Fruit fly (Drosophila melanogaster) whole organism, embryonic: ENCODE measurements around the gene CG33331.

Source experiments
- Abd-B ChIP-seq: fragments of 200-800 bp; sonication (Bioruptor generic); optimal IDR thresholded peaks from 2 replicates; lab custom pipeline; 2018; ENCODE audit warnings: missing biosample characterization, mild to moderate bottlenecking, missing genetic modification characterization, moderate library complexity
- CG10321 ChIP-seq: fragments of 200-800 bp; sonication (Bioruptor generic); IDR thresholded peaks from 2 replicates; pipeline ENCODE4 v1.3.6; 2022; ENCODE audit warnings: missing biosample characterization, missing genetic modification characterization
- CG10959 ChIP-seq: fragments of 200-800 bp; sonication (Bioruptor generic); IDR thresholded peaks from 2 replicates; pipeline ENCODE4 v1.3.6; 2022; ENCODE audit warnings: missing biosample characterization, missing genetic modification characterization
- CG16779 ChIP-seq: fragments of 200-800 bp; sonication (Bioruptor generic); IDR thresholded peaks from 2 replicates; pipeline ENCODE4 v1.3.6; 2022; ENCODE audit warnings: missing biosample characterization, missing genetic modification characterization
- CG17359 ChIP-seq: fragments of 200-800 bp; sonication (Bioruptor generic); optimal IDR thresholded peaks from 3 replicates; lab custom pipeline; 2018; ENCODE audit warnings: missing biosample characterization, mild to moderate bottlenecking, missing genetic modification characterization, moderate library complexity
- CG17385 ChIP-seq: fragments of 200-800 bp; sonication (Bioruptor generic); optimal IDR thresholded peaks from 3 replicates; lab custom pipeline; 2018; ENCODE audit warnings: missing biosample characterization, mild to moderate bottlenecking, missing genetic modification characterization
- CG1832 ChIP-seq: fragments of 200-800 bp; sonication (Bioruptor generic); optimal IDR thresholded peaks from 2 replicates; lab custom pipeline; 2017; ENCODE audit warnings: missing biosample characterization, mild to moderate bottlenecking, missing genetic modification characterization, inconsistent platforms
- CG18619 ChIP-seq: fragments of 200-800 bp; sonication (Bioruptor generic); optimal IDR thresholded peaks from 3 replicates; lab custom pipeline; 2017; ENCODE audit warnings: missing biosample characterization, mild to moderate bottlenecking, missing genetic modification characterization
- CG31224 ChIP-seq: fragments of 200-800 bp; sonication (Bioruptor generic); IDR thresholded peaks from 2 replicates; pipeline ENCODE4 v1.3.6; 2022; ENCODE audit warnings: missing biosample characterization, missing genetic modification characterization
- CG31365 ChIP-seq: fragments of 200-800 bp; sonication (Bioruptor generic); optimal IDR thresholded peaks from 2 replicates; lab custom pipeline; 2018; ENCODE audit warnings: missing biosample characterization, mild to moderate bottlenecking, missing genetic modification characterization
- CG3163 ChIP-seq: fragments of 200-800 bp; sonication (Bioruptor generic); optimal IDR thresholded peaks from 3 replicates; lab custom pipeline; 2016; ENCODE audit warnings: missing biosample characterization, missing genetic modification characterization
- CG4707 ChIP-seq: fragments of 200-800 bp; sonication (Bioruptor generic); optimal IDR thresholded peaks from 2 replicates; lab custom pipeline; 2018; ENCODE audit warnings: missing biosample characterization, mild to moderate bottlenecking, missing genetic modification characterization, moderate library complexity
- CG7786 ChIP-seq: fragments of 200-800 bp; sonication (Bioruptor generic); optimal IDR thresholded peaks from 2 replicates; lab custom pipeline; 2016; ENCODE audit warnings: missing biosample characterization, missing genetic modification characterization
- CG7987 ChIP-seq: fragments of 200-800 bp; sonication (Bioruptor generic); optimal IDR thresholded peaks from 2 replicates; lab custom pipeline; 2018; ENCODE audit warnings: missing biosample characterization, mild to moderate bottlenecking, missing genetic modification characterization, moderate library complexity
- CG8089 ChIP-seq: fragments of 200-800 bp; sonication (Bioruptor generic); optimal IDR thresholded peaks from 3 replicates; lab custom pipeline; 2016; ENCODE audit warnings: missing biosample characterization, missing genetic modification characterization
- CG8290 ChIP-seq, 3 experiments: fragments of 200-800 bp; sonication (Bioruptor generic); optimal IDR thresholded peaks; 2 replicates each; lab custom pipeline; 2016 to 2019; ENCODE audit warnings: missing biosample characterization in 3 of 3, missing genetic modification characterization in 3 of 3, mild to moderate bottlenecking in 2 of 3, moderate library complexity in 1 of 3
- CG8924 ChIP-seq: fragments of 200-800 bp; optimal IDR thresholded peaks from 3 replicates; lab custom pipeline; 2019; ENCODE audit warnings: missing biosample characterization, mild to moderate bottlenecking, missing genetic modification characterization, moderate library complexity
- CG8944 ChIP-seq: fragments of 200-800 bp; sonication (Bioruptor generic); optimal IDR thresholded peaks from 3 replicates; lab custom pipeline; 2016; ENCODE audit warnings: missing biosample characterization, missing genetic modification characterization
- CG9932 ChIP-seq: fragments of 200-800 bp; sonication (Bioruptor generic); IDR thresholded peaks from 2 replicates; pipeline ENCODE4 v1.3.6; 2022; ENCODE audit warnings: missing biosample characterization, missing genetic modification characterization
- Fer1 ChIP-seq: fragments of 200-800 bp; sonication (Bioruptor generic); optimal IDR thresholded peaks from 2 replicates; lab custom pipeline; 2017; ENCODE audit warnings: missing biosample characterization, mild to moderate bottlenecking, missing genetic modification characterization
- HHEX ChIP-seq: fragments of 200-800 bp; sonication (Bioruptor generic); optimal IDR thresholded peaks from 3 replicates; lab custom pipeline; 2017; ENCODE audit warnings: missing biosample characterization, mild to moderate bottlenecking, missing genetic modification characterization, missing genetic modification reagents
- HLH4C ChIP-seq: fragments of 200-800 bp; sonication (Bioruptor generic); IDR thresholded peaks from 3 replicates; pipeline ENCODE4 v1.3.6; 2022; ENCODE audit warnings: missing biosample characterization, missing genetic modification characterization; ENCODE audit not compliant: partially characterized antibody
- Mad ChIP-seq: fragments of 200-800 bp; sonication (Bioruptor generic); optimal IDR thresholded peaks from 2 replicates; lab custom pipeline; 2016; ENCODE audit warnings: missing biosample characterization, missing genetic modification characterization
- Opbp ChIP-seq: fragments of 200-800 bp; sonication (Bioruptor generic); IDR thresholded peaks from 3 replicates; pipeline ENCODE4 v1.3.6; 2022; ENCODE audit warnings: missing biosample characterization, missing genetic modification characterization; ENCODE audit not compliant: partially characterized antibody
- Poxn ChIP-seq: fragments of 200-800 bp; sonication (Bioruptor generic); IDR thresholded peaks from 2 replicates; pipeline ENCODE4 v1.3.6; 2022; ENCODE audit warnings: missing biosample characterization, missing genetic modification characterization
- Side ChIP-seq: fragments of 200-800 bp; sonication (Bioruptor generic); optimal IDR thresholded peaks from 2 replicates; lab custom pipeline; 2016; ENCODE audit warnings: missing biosample characterization, missing genetic modification characterization
- Sox102F ChIP-seq: fragments of 200-800 bp; sonication (Bioruptor generic); optimal IDR thresholded peaks from 2 replicates; lab custom pipeline; 2018; ENCODE audit warnings: missing biosample characterization, mild to moderate bottlenecking, missing genetic modification characterization, moderate library complexity
- Trl ChIP-seq, 3 experiments: fragments of >200 bp in 2 of 3; fragments of 200-800 bp in 1 of 3; sonication (Bioruptor generic) in 1 of 3; optimal IDR thresholded peaks; 2 replicates in 1 of 3; 3 replicates in 2 of 3; lab custom pipeline; 2016 to 2017; ENCODE audit warnings: missing biosample characterization in 1 of 3, missing genetic modification characterization in 1 of 3
- cato ChIP-seq: fragments of 200-800 bp; sonication (Bioruptor generic); optimal IDR thresholded peaks from 2 replicates; lab custom pipeline; 2016; ENCODE audit warnings: missing biosample characterization, missing genetic modification characterization, borderline replicate concordance
- cg ChIP-seq: fragments of 200-800 bp; sonication (Bioruptor generic); optimal IDR thresholded peaks from 3 replicates; lab custom pipeline; 2019; ENCODE audit warnings: missing biosample characterization, mild to moderate bottlenecking, missing genetic modification characterization, moderate library complexity
- chif ChIP-seq, 2 experiments: fragments of 200-800 bp; sonication (Bioruptor generic); optimal IDR thresholded peaks; 3 replicates each; lab custom pipeline; 2016; ENCODE audit warnings: missing biosample characterization in 2 of 2, missing genetic modification characterization in 2 of 2
- chinmo ChIP-seq: fragments of 200-800 bp; sonication (Bioruptor generic); IDR thresholded peaks from 4 replicates; pipeline ENCODE4 v1.3.6; 2022; ENCODE audit warnings: missing biosample characterization, missing genetic modification characterization; ENCODE audit not compliant: partially characterized antibody
- da ChIP-seq: fragments of 200-800 bp; sonication (Bioruptor generic); optimal IDR thresholded peaks from 2 replicates; lab custom pipeline; 2016; ENCODE audit warnings: missing biosample characterization, missing genetic modification characterization
- disco-r ChIP-seq: fragments of 200-800 bp; sonication (Bioruptor generic); optimal IDR thresholded peaks from 2 replicates; lab custom pipeline; 2016; ENCODE audit warnings: missing biosample characterization, missing genetic modification characterization
- fd96Cb ChIP-seq: fragments of 200-800 bp; sonication (Bioruptor generic); optimal IDR thresholded peaks from 2 replicates; lab custom pipeline; 2018; ENCODE audit warnings: missing biosample characterization, mild to moderate bottlenecking, missing genetic modification characterization, moderate library complexity
- fu2 ChIP-seq: fragments of 200-800 bp; sonication (Bioruptor generic); optimal IDR thresholded peaks from 2 replicates; lab custom pipeline; 2016; ENCODE audit warnings: missing biosample characterization, missing genetic modification characterization
- gsb ChIP-seq: fragments of 200-800 bp; sonication (Bioruptor generic); IDR thresholded peaks from 2 replicates; pipeline ENCODE4 v1.3.6; 2022; ENCODE audit warnings: missing biosample characterization, missing genetic modification characterization
- h ChIP-seq: fragments of >200 bp; optimal IDR thresholded peaks from 2 replicates; lab custom pipeline; 2017
- ham ChIP-seq: fragments of 200-800 bp; sonication (Bioruptor generic); IDR thresholded peaks from 2 replicates; pipeline ENCODE4 v1.3.6; 2022; ENCODE audit warnings: missing biosample characterization, missing genetic modification characterization
- kah ChIP-seq: fragments of 200-800 bp; sonication (Bioruptor generic); optimal IDR thresholded peaks from 2 replicates; lab custom pipeline; 2018; ENCODE audit warnings: missing biosample characterization, mild to moderate bottlenecking, missing genetic modification characterization
- odd ChIP-seq: fragments of 200-800 bp; sonication (Bioruptor generic); optimal IDR thresholded peaks from 2 replicates; lab custom pipeline; 2017; ENCODE audit warnings: missing biosample characterization, mild to moderate bottlenecking, missing genetic modification characterization
- otp ChIP-seq: fragments of 200-800 bp; sonication (Bioruptor generic); IDR thresholded peaks from 3 replicates; pipeline ENCODE4, ENCODE4 v1.3.6; 2022; ENCODE audit warnings: missing biosample characterization, missing genetic modification characterization
- pan ChIP-seq, 4 experiments: fragments of >200 bp in 3 of 4; fragments of 200-800 bp in 1 of 4; sonication (Bioruptor generic) in 1 of 4; optimal IDR thresholded peaks in 3 of 4; IDR thresholded peaks in 1 of 4; 2 replicates each; pipeline versions ENCODE4 v1.3.6 to Lab custom; 2017 to 2022; ENCODE audit warnings: missing biosample characterization in 2 of 4, missing genetic modification characterization in 2 of 4, mixed read lengths in 1 of 4
- prd ChIP-seq, 3 experiments: fragments of >200 bp in 2 of 3; fragments of 200-800 bp in 1 of 3; sonication (Bioruptor generic) in 1 of 3; optimal IDR thresholded peaks in 2 of 3; IDR thresholded peaks in 1 of 3; 2 replicates in 2 of 3; 3 replicates in 1 of 3; pipeline versions ENCODE4 v1.3.6 to Lab custom; 2017 to 2022; ENCODE audit warnings: missing biosample characterization in 1 of 3, missing genetic modification characterization in 1 of 3
- slbo ChIP-seq: fragments of 200-800 bp; sonication (Bioruptor generic); IDR thresholded peaks from 2 replicates; pipeline ENCODE4 v1.3.6; 2022; ENCODE audit warnings: missing biosample characterization, missing genetic modification characterization
- slp2 ChIP-seq: fragments of 200-800 bp; sonication (Bioruptor generic); optimal IDR thresholded peaks from 2 replicates; lab custom pipeline; 2016; ENCODE audit warnings: missing biosample characterization, missing genetic modification characterization
- sna ChIP-seq: fragments of 200-800 bp; sonication (Bioruptor generic); IDR thresholded peaks from 2 replicates; pipeline ENCODE4 v1.3.6; 2022; ENCODE audit warnings: missing biosample characterization, missing genetic modification characterization; ENCODE audit not compliant: partially characterized antibody
- tll ChIP-seq, 2 experiments: fragments of 200-800 bp in 1 of 2; fragments of >200 bp in 1 of 2; sonication (Bioruptor generic) in 1 of 2; optimal IDR thresholded peaks; 2 replicates each; lab custom pipeline; 2017 to 2019; ENCODE audit warnings: missing biosample characterization in 2 of 2, missing genetic modification characterization in 2 of 2, mild to moderate bottlenecking in 1 of 2, moderate library complexity in 1 of 2

Gene CG33331

dm6 chr3R:14853767-14854191, 32.5 kb upstream of the CG33331 start (continued):
- peak; percentile 59 for TF ChIP-seq Side
- 0 out of 2 replicates have a peak, but pooled peaks have one; percentile 8 for TF ChIP-seq CG10959 (GFP tag; lab: Robert Waterston, UW)
- TF ChIP-seq CG9932 (GFP tag; lab: Robert Waterston, UW): peak; percentile 54
- TF ChIP-seq CG7786 (GFP tag; lab: Kevin White, UChicago): no peak
- TF ChIP-seq CG10321: no peak
- TF ChIP-seq da (GFP tag; lab: Kevin White, UChicago): no peak
- TF ChIP-seq otp (GFP tag; lab: Robert Waterston, UW): peak; percentile 20; the same call in 1 of the 3 replicates
- no peak for TF ChIP-seq slp2 (GFP tag; lab: Kevin White, UChicago)
- peak; percentile 78 to 86 for TF ChIP-seq Trl (optimal IDR thresholded peaks at IDR 0.05; lab: Kevin White, UChicago)
- TF ChIP-seq Trl (GFP tag; optimal IDR thresholded peaks at IDR 0.05; lab: Kevin White, UChicago): peak; percentile 40
- TF ChIP-seq CG8924 (tag; lab: Kevin White, UChicago): peak; percentile 27
- peak; percentile 82 for TF ChIP-seq odd
- peak; percentile 47 for TF ChIP-seq sna
- peak; percentile 74 for TF ChIP-seq CG7987
- no peak for TF ChIP-seq CG18619 (GFP tag; lab: Kevin White, UChicago)
- TF ChIP-seq chinmo (GFP tag; lab: Robert Waterston, UW): peak; percentile 89; the same call in 2 of the 4 replicates
- no peak for TF ChIP-seq CG8944 (GFP tag; lab: Kevin White, UChicago)
- peak; percentile 88 for TF ChIP-seq Fer1 (GFP tag; lab: Kevin White, UChicago)
- TF ChIP-seq Mad (GFP tag; lab: Kevin White, UChicago): no peak
- peak; percentile 33 for TF ChIP-seq CG3163
- TF ChIP-seq Abd-B (GFP tag; lab: Kevin White, UChicago): no peak
- TF ChIP-seq prd (optimal IDR thresholded peaks at IDR 0.05; lab: Kevin White, UChicago): no peak
- TF ChIP-seq prd (GFP tag; IDR thresholded peaks at IDR 0.05; lab: Robert Waterston, UW): no peak
- no peak for TF ChIP-seq disco-r (GFP tag; lab: Kevin White, UChicago)
- TF ChIP-seq CG8089 (GFP tag; lab: Kevin White, UChicago): no peak
- TF ChIP-seq CG16779 (GFP tag; lab: Robert Waterston, UW): no peak
- TF ChIP-seq CG31224 (GFP tag; lab: Robert Waterston, UW): no peak
- 0 out of 3 replicates have a peak, but pooled peaks have one; percentile 10 for TF ChIP-seq HLH4C (GFP tag; lab: Robert Waterston, UW)
- TF ChIP-seq slbo (GFP tag; lab: Robert Waterston, UW): no peak
- TF ChIP-seq Sox102F: no peak
- peak; percentile 68 for TF ChIP-seq CG17385 (GFP tag; lab: Kevin White, UChicago)
- peak; percentile 27 for TF ChIP-seq CG4707
- TF ChIP-seq HHEX (GFP tag; lab: Kevin White, UChicago): peak; percentile 51
- TF ChIP-seq cato (GFP tag; lab: Kevin White, UChicago): no peak
- no peak for TF ChIP-seq chif (GFP tag; optimal IDR thresholded peaks at IDR 0.05; lab: Kevin White, UChicago)
- no peak for TF ChIP-seq fu2
- TF ChIP-seq fd96Cb (tag; lab: Kevin White, UChicago): no peak
- no peak for TF ChIP-seq CG8290 (GFP tag; optimal IDR thresholded peaks at IDR 0.05; lab: Kevin White, UChicago)
- peak in 1 of 2 experiments; percentile 64 for TF ChIP-seq CG8290 (tag; optimal IDR thresholded peaks at IDR 0.05; lab: Kevin White, UChicago)
- TF ChIP-seq tll (GFP tag; optimal IDR thresholded peaks at IDR 0.05; lab: Kevin White, UChicago): peak in 1 of 2 experiments; percentile 97
- TF ChIP-seq h (lab: Kevin White, UChicago): no peak
- no peak for TF ChIP-seq ham
- TF ChIP-seq gsb (GFP tag; lab: Robert Waterston, UW): no peak
- TF ChIP-seq CG17359 (tag; lab: Kevin White, UChicago): no peak
- TF ChIP-seq Poxn (GFP tag; lab: Robert Waterston, UW): no peak
- TF ChIP-seq CG1832 (GFP tag; lab: Kevin White, UChicago): peak; percentile 53
- peak; percentile 41 for TF ChIP-seq kah (GFP tag; lab: Kevin White, UChicago)
- peak; percentile 77 for TF ChIP-seq cg (GFP tag; lab: Kevin White, UChicago)
- TF ChIP-seq Opbp (GFP tag; lab: Robert Waterston, UW): peak; percentile 41; the same call in 2 of the 3 replicates
- no peak for TF ChIP-seq pan (optimal IDR thresholded peaks at IDR 0.05; lab: Kevin White, UChicago)
- no peak for TF ChIP-seq pan (GFP tag; optimal IDR thresholded peaks at IDR 0.05 in 1 of 2, IDR thresholded peaks at IDR 0.05 in 1 of 2)
- peak; percentile 21 for TF ChIP-seq CG31365 (tag; lab: Kevin White, UChicago)
